Fruit fly (Drosophila melanogaster) whole organism, embryonic: ENCODE measurements around the gene CG8851.

ENCODE experiments used
- Antp ChIP-seq: fragments of 200-800 bp; sonication (Bioruptor generic); optimal IDR thresholded peaks from 3 replicates; lab custom pipeline; 2016; ENCODE audit warnings: missing biosample characterization, missing genetic modification characterization
- Atf6 ChIP-seq: fragments of 200-800 bp; sonication (Bioruptor generic); IDR thresholded peaks from 2 replicates; pipeline ENCODE4 v1.3.6; 2022; ENCODE audit warnings: missing biosample characterization, missing genetic modification characterization
- Bteb2 ChIP-seq: fragments of 200-800 bp; sonication (Bioruptor generic); optimal IDR thresholded peaks from 2 replicates; lab custom pipeline; 2016; ENCODE audit warnings: missing biosample characterization, missing genetic modification characterization
- CG10366 ChIP-seq: fragments of 200-800 bp; sonication (Bioruptor generic); IDR thresholded peaks from 2 replicates; pipeline ENCODE4 v1.3.6; 2022; ENCODE audit warnings: missing biosample characterization, missing genetic modification characterization
- CG11723 ChIP-seq: fragments of 200-800 bp; sonication (Bioruptor generic); optimal IDR thresholded peaks from 2 replicates; lab custom pipeline; 2017; ENCODE audit warnings: missing biosample characterization, mild to moderate bottlenecking, missing genetic modification characterization
- CG12744 ChIP-seq: fragments of 200-800 bp; sonication (Bioruptor generic); optimal IDR thresholded peaks from 2 replicates; lab custom pipeline; 2016; ENCODE audit warnings: missing biosample characterization, missing genetic modification characterization
- CG13424 ChIP-seq: fragments of 200-800 bp; sonication (Bioruptor generic); optimal IDR thresholded peaks from 2 replicates; lab custom pipeline; 2019; ENCODE audit warnings: missing biosample characterization, mild to moderate bottlenecking, missing genetic modification characterization, moderate library complexity
- CG15073 ChIP-seq: fragments of 200-800 bp; sonication (Bioruptor generic); optimal IDR thresholded peaks from 2 replicates; lab custom pipeline; 2016; ENCODE audit warnings: missing biosample characterization, missing genetic modification characterization
- CG15269 ChIP-seq: fragments of 200-800 bp; sonication (Bioruptor generic); optimal IDR thresholded peaks from 2 replicates; lab custom pipeline; 2018; ENCODE audit warnings: missing biosample characterization, mild to moderate bottlenecking, missing genetic modification characterization, moderate library complexity
- CG17359 ChIP-seq: fragments of 200-800 bp; sonication (Bioruptor generic); optimal IDR thresholded peaks from 3 replicates; lab custom pipeline; 2018; ENCODE audit warnings: missing biosample characterization, mild to moderate bottlenecking, missing genetic modification characterization, moderate library complexity
- CG18599 ChIP-seq: fragments of 200-800 bp; sonication (Bioruptor generic); optimal IDR thresholded peaks from 3 replicates; lab custom pipeline; 2017; ENCODE audit warnings: missing biosample characterization, missing genetic modification characterization, mild to moderate bottlenecking, moderate library complexity, missing genetic modification reagents
- CG32532 ChIP-seq: fragments of 200-800 bp; sonication (Bioruptor generic); IDR thresholded peaks from 2 replicates; pipeline ENCODE4 v1.3.6; 2022; ENCODE audit warnings: missing biosample characterization, missing genetic modification characterization
- CG32767 ChIP-seq: fragments of 200-800 bp; sonication (Bioruptor generic); IDR thresholded peaks from 2 replicates; pipeline ENCODE4 v1.3.6; 2022; ENCODE audit warnings: missing biosample characterization, missing genetic modification characterization
- CG3407 ChIP-seq: fragments of 200-800 bp; sonication (Bioruptor generic); optimal IDR thresholded peaks from 2 replicates; lab custom pipeline; 2018; ENCODE audit warnings: missing biosample characterization, mild to moderate bottlenecking, missing genetic modification characterization
- CG3847 ChIP-seq: fragments of 200-800 bp; sonication (Bioruptor generic); IDR thresholded peaks from 2 replicates; pipeline ENCODE4 v1.3.6; 2022; ENCODE audit warnings: missing biosample characterization, missing genetic modification characterization
- CG6683 ChIP-seq: fragments of 200-800 bp; sonication (Bioruptor generic); optimal IDR thresholded peaks from 2 replicates; lab custom pipeline; 2017; ENCODE audit warnings: missing biosample characterization, mild to moderate bottlenecking, missing genetic modification characterization, missing genetic modification reagents
- CG8388 ChIP-seq: fragments of 200-800 bp; sonication (Bioruptor generic); optimal IDR thresholded peaks from 2 replicates; lab custom pipeline; 2019; ENCODE audit warnings: missing biosample characterization, mild to moderate bottlenecking, missing genetic modification characterization, moderate library complexity
- Chrac-16 ChIP-seq: fragments of 200-800 bp; sonication (Bioruptor generic); optimal IDR thresholded peaks from 3 replicates; lab custom pipeline; 2016; ENCODE audit warnings: missing biosample characterization, missing genetic modification characterization
- Dll ChIP-seq: fragments of 200-800 bp; sonication (Bioruptor generic); IDR thresholded peaks from 4 replicates; pipeline ENCODE4 v1.3.6; 2022; ENCODE audit warnings: missing biosample characterization, missing genetic modification characterization; ENCODE audit not compliant: partially characterized antibody
- ERR ChIP-seq: fragments of 200-800 bp; sonication (Bioruptor generic); optimal IDR thresholded peaks from 2 replicates; lab custom pipeline; 2016; ENCODE audit warnings: missing biosample characterization, missing genetic modification characterization
- HLH54F ChIP-seq: fragments of 200-800 bp; sonication (Bioruptor generic); optimal IDR thresholded peaks from 3 replicates; lab custom pipeline; 2016; ENCODE audit warnings: missing biosample characterization, missing genetic modification characterization
- Hmx ChIP-seq: fragments of 200-800 bp; sonication (Bioruptor generic); optimal IDR thresholded peaks from 2 replicates; lab custom pipeline; 2016; ENCODE audit warnings: missing biosample characterization, missing genetic modification characterization
- Mes4 ChIP-seq: fragments of 200-800 bp; sonication (Bioruptor generic); optimal IDR thresholded peaks from 2 replicates; lab custom pipeline; 2016; ENCODE audit warnings: missing biosample characterization, missing genetic modification characterization
- Myb ChIP-seq: fragments of 200-800 bp; sonication (Bioruptor generic); optimal IDR thresholded peaks from 2 replicates; lab custom pipeline; 2016; ENCODE audit warnings: missing biosample characterization, missing genetic modification characterization
- NC2α ChIP-seq: fragments of 200-800 bp; sonication (Bioruptor generic); optimal IDR thresholded peaks from 2 replicates; lab custom pipeline; 2016; ENCODE audit warnings: missing biosample characterization, missing genetic modification characterization
- Neu2 ChIP-seq: fragments of 200-800 bp; sonication (Bioruptor generic); optimal IDR thresholded peaks from 3 replicates; lab custom pipeline; 2016; ENCODE audit warnings: missing biosample characterization, missing genetic modification characterization, borderline replicate concordance
- Pdp1 ChIP-seq, 2 experiments: fragments of 200-800 bp; sonication (Bioruptor generic); optimal IDR thresholded peaks; 3 replicates each; lab custom pipeline; 2016; ENCODE audit warnings: missing biosample characterization in 2 of 2, missing genetic modification characterization in 2 of 2, mild to moderate bottlenecking in 1 of 2, moderate library complexity in 1 of 2
- Stat92E ChIP-seq, 3 experiments: fragments of >200 bp in 2 of 3; fragments of 200-800 bp in 1 of 3; sonication (Bioruptor generic) in 1 of 3; optimal IDR thresholded peaks; 2 replicates each; lab custom pipeline; 2017 to 2019; ENCODE audit warnings: missing biosample characterization in 3 of 3, missing genetic modification characterization in 3 of 3, mild to moderate bottlenecking in 1 of 3, moderate library complexity in 1 of 3
- Xbp1 ChIP-seq: fragments of 200-800 bp; sonication (Bioruptor generic); optimal IDR thresholded peaks from 3 replicates; lab custom pipeline; 2016; ENCODE audit warnings: missing biosample characterization, mild to moderate bottlenecking, missing genetic modification characterization
- Xrp1 ChIP-seq: fragments of 200-800 bp; sonication (Bioruptor generic); IDR thresholded peaks from 2 replicates; pipeline ENCODE4 v1.3.6; 2022; ENCODE audit warnings: missing biosample characterization, missing genetic modification characterization
- aop ChIP-seq: fragments of 200-800 bp; sonication (Bioruptor generic); IDR thresholded peaks from 2 replicates; pipeline ENCODE4 v1.3.6; 2022; ENCODE audit warnings: missing biosample characterization, missing genetic modification characterization
- ap ChIP-seq: fragments of 200-800 bp; sonication (Bioruptor generic); IDR thresholded peaks from 2 replicates; pipeline ENCODE4 v1.3.6; 2022; ENCODE audit warnings: missing biosample characterization, missing genetic modification characterization
- az2 ChIP-seq: fragments of 200-800 bp; sonication (Bioruptor generic); optimal IDR thresholded peaks from 3 replicates; lab custom pipeline; 2016; ENCODE audit warnings: missing biosample characterization, missing genetic modification characterization
- chm ChIP-seq: fragments of 200-800 bp; sonication (Bioruptor generic); IDR thresholded peaks from 2 replicates; pipeline ENCODE4 v1.3.6; 2022; ENCODE audit warnings: missing biosample characterization, missing genetic modification characterization
- crol ChIP-seq: fragments of 200-800 bp; sonication (Bioruptor generic); IDR thresholded peaks from 2 replicates; pipeline ENCODE4 v1.3.6; 2022; ENCODE audit warnings: missing biosample characterization, missing genetic modification characterization
- dan ChIP-seq: fragments of 200-800 bp; sonication (Bioruptor generic); IDR thresholded peaks from 2 replicates; pipeline ENCODE4 v1.3.6; 2022; ENCODE audit warnings: missing biosample characterization, missing genetic modification characterization
- dpn ChIP-seq, 2 experiments: fragments of 200-800 bp; sonication (Bioruptor generic); optimal IDR thresholded peaks; 3 replicates each; lab custom pipeline; 2016; ENCODE audit warnings: missing biosample characterization in 2 of 2, missing genetic modification characterization in 2 of 2
- ewg ChIP-seq: fragments of 200-800 bp; sonication (Bioruptor generic); optimal IDR thresholded peaks from 3 replicates; lab custom pipeline; 2017; ENCODE audit warnings: mild to moderate bottlenecking, missing biosample characterization, missing genetic modification reagents, missing genetic modification characterization
- exex ChIP-seq: fragments of 200-800 bp; sonication (Bioruptor generic); optimal IDR thresholded peaks from 4 replicates; lab custom pipeline; 2018; ENCODE audit warnings: missing biosample characterization, mild to moderate bottlenecking, missing genetic modification characterization, moderate library complexity
- fd64A ChIP-seq: fragments of 200-800 bp; sonication (Bioruptor generic); optimal IDR thresholded peaks from 3 replicates; lab custom pipeline; 2018; ENCODE audit warnings: missing biosample characterization, mild to moderate bottlenecking, missing genetic modification characterization
- gt ChIP-seq: fragments of 200-800 bp; sonication (Bioruptor generic); IDR thresholded peaks from 2 replicates; pipeline ENCODE4 v1.3.6; 2022; ENCODE audit warnings: missing biosample characterization, missing genetic modification characterization
- hkb ChIP-seq, 2 experiments: fragments of 200-800 bp in 1 of 2; fragments of >200 bp in 1 of 2; sonication (Bioruptor generic) in 1 of 2; IDR thresholded peaks in 1 of 2; optimal IDR thresholded peaks in 1 of 2; 2 replicates each; pipeline versions ENCODE4 v1.3.6 to Lab custom; 2017 to 2022; ENCODE audit warnings: missing biosample characterization in 1 of 2, missing genetic modification characterization in 1 of 2
- ken ChIP-seq: fragments of 200-800 bp; sonication (Bioruptor generic); IDR thresholded peaks from 3 replicates; pipeline ENCODE4 v1.3.6; 2022; ENCODE audit warnings: missing biosample characterization, missing genetic modification characterization
- mam ChIP-seq: fragments of 200-800 bp; sonication (Bioruptor generic); optimal IDR thresholded peaks from 3 replicates; lab custom pipeline; 2016; ENCODE audit warnings: missing biosample characterization, missing genetic modification characterization
- repo ChIP-seq: fragments of 200-800 bp; sonication (Bioruptor generic); optimal IDR thresholded peaks from 2 replicates; lab custom pipeline; 2016; ENCODE audit warnings: missing biosample characterization, missing genetic modification characterization
- sens ChIP-seq: fragments of 200-800 bp; sonication (Bioruptor generic); peaks from one replicate; lab custom pipeline; 2016; ENCODE audit warnings: missing biosample characterization, missing genetic modification characterization
- sim ChIP-seq: fragments of 200-800 bp; sonication (Bioruptor generic); IDR thresholded peaks from 2 replicates; pipeline ENCODE4 v1.3.6; 2022; ENCODE audit warnings: missing biosample characterization, missing genetic modification characterization
- sr ChIP-seq: fragments of 200-800 bp; sonication (Bioruptor generic); IDR thresholded peaks from 3 replicates; pipeline ENCODE4 v1.3.6; 2022; ENCODE audit warnings: missing biosample characterization, missing genetic modification characterization
- tgo ChIP-seq: fragments of 200-800 bp; sonication (Bioruptor generic); IDR thresholded peaks from 3 replicates; pipeline ENCODE4 v1.3.6; 2022; ENCODE audit warnings: missing biosample characterization, missing genetic modification characterization
- ttk ChIP-seq: fragments of 200-800 bp; sonication (Bioruptor generic); IDR thresholded peaks from 2 replicates; pipeline ENCODE4 v2.1.2; 2022; ENCODE audit warnings: missing biosample characterization, missing genetic modification characterization
- zf30C ChIP-seq: fragments of 200-800 bp; sonication (Bioruptor generic); optimal IDR thresholded peaks from 3 replicates; lab custom pipeline; 2018; ENCODE audit warnings: missing biosample characterization, mild to moderate bottlenecking, missing genetic modification characterization
- zfh2 ChIP-seq: fragments of 200-800 bp; sonication (Bioruptor generic); optimal IDR thresholded peaks from 2 replicates; lab custom pipeline; 2016; ENCODE audit warnings: missing biosample characterization, missing genetic modification characterization

The CG8851 gene

dm6 chr2L:3524729-3525181 lies 5.3 kb downstream of the CG8851 start, which contains the start of gene CG8852 (continued):
- TF ChIP-seq fd64A (GFP tag; lab: Kevin White, UChicago) (no peak), Xbp1 (GFP tag; lab: Kevin White, UChicago) (peak; percentile 34), tgo (GFP tag; lab: Robert Waterston, UW) (0 out of 3 replicates have a peak, but pooled peaks have one; percentile 18), ttk (no peak), aop (no peak), CG32767 (GFP tag; lab: Robert Waterston, UW) (no peak), hkb (optimal IDR thresholded peaks at IDR 0.05; lab: Kevin White, UChicago) (no peak), hkb (GFP tag; IDR thresholded peaks at IDR 0.05; lab: Robert Waterston, UW) (peak; percentile 33; the same call in 1 of the 2 replicates), sr (GFP tag; lab: Robert Waterston, UW) (no peak), CG15073 (GFP tag; lab: Kevin White, UChicago) (no peak), Xrp1 (no peak), Hmx (no peak), CG6683 (GFP tag; lab: Kevin White, UChicago) (no peak), crol (GFP tag; lab: Robert Waterston, UW) (no peak), mam (no peak), Chrac-16 (GFP tag; lab: Kevin White, UChicago) (no peak), Dll (GFP tag; lab: Robert Waterston, UW) (no peak), sens (GFP tag; lab: Kevin White, UChicago) (no peak), repo (GFP tag; lab: Kevin White, UChicago) (no peak), ERR (GFP tag; lab: Kevin White, UChicago) (no peak), Atf6 (GFP tag; lab: Robert Waterston, UW) (peak; percentile 54; the same call in 1 of the 2 replicates), Pdp1 (GFP tag; optimal IDR thresholded peaks at IDR 0.05; lab: Kevin White, UChicago) (no peak), gt (GFP tag; lab: Robert Waterston, UW) (no peak), CG32532 (GFP tag; lab: Robert Waterston, UW) (peak; percentile 58), CG3847 (GFP tag; lab: Robert Waterston, UW) (no peak), CG3407 (GFP tag; lab: Kevin White, UChicago) (no peak), az2 (GFP tag; lab: Kevin White, UChicago) (no peak), Myb (GFP tag; lab: Kevin White, UChicago) (no peak), CG8388 (GFP tag; lab: Kevin White, UChicago) (no peak), CG15269 (no peak), Neu2 (GFP tag; lab: Kevin White, UChicago) (no peak), chm (GFP tag; lab: Robert Waterston, UW) (no peak), zf30C (no peak), CG17359 (tag; lab: Kevin White, UChicago) (no peak), ewg (GFP tag; lab: Kevin White, UChicago) (no peak), ken (GFP tag; lab: Robert Waterston, UW) (no peak), sim (GFP tag; lab: Robert Waterston, UW) (no peak), exex (tag; lab: Kevin White, UChicago) (no peak), CG12744 (GFP tag; lab: Kevin White, UChicago) (no peak), HLH54F (GFP tag; lab: Kevin White, UChicago) (no peak), CG13424 (peak; percentile 46), CG11723 (GFP tag; lab: Kevin White, UChicago) (no peak), dpn (GFP tag; optimal IDR thresholded peaks at IDR 0.05; lab: Kevin White, UChicago) (peak in 1 of 2 experiments; percentile 9), NC2α (GFP tag; lab: Kevin White, UChicago) (no peak), CG18599 (no peak), ap (GFP tag; lab: Robert Waterston, UW) (no peak), Stat92E (GFP tag; optimal IDR thresholded peaks at IDR 0.05; lab: Kevin White, UChicago) (no peak), zfh2 (GFP tag; lab: Kevin White, UChicago) (no peak), dan (no peak), CG10366 (GFP tag; lab: Robert Waterston, UW) (peak; percentile 28; the same call in 1 of the 2 replicates), Bteb2 (GFP tag; lab: Kevin White, UChicago) (no peak), Antp (GFP tag; lab: Kevin White, UChicago) (no peak), Mes4 (GFP tag; lab: Kevin White, UChicago) (no peak)
